Fruit fly (Drosophila melanogaster) whole organism, embryonic: Measurements from ENCODE around the gene CG43136.

Experiments
- B-H1 ChIP-seq: fragments of 200-800 bp; sonication (Bioruptor generic); IDR thresholded peaks from 3 replicates; pipeline ENCODE4 v1.3.6; 2022; ENCODE audit warnings: missing biosample characterization, missing genetic modification characterization
- CG10267 ChIP-seq: fragments of 200-800 bp; sonication (Bioruptor generic); optimal IDR thresholded peaks from 2 replicates; lab custom pipeline; 2018; ENCODE audit warnings: missing biosample characterization, mild to moderate bottlenecking, missing genetic modification characterization, moderate library complexity
- CG12071 ChIP-seq: fragments of 200-800 bp; sonication (Bioruptor generic); optimal IDR thresholded peaks from 3 replicates; lab custom pipeline; 2018; ENCODE audit warnings: missing biosample characterization, mild to moderate bottlenecking, missing genetic modification characterization
- CG12391 ChIP-seq: fragments of 200-800 bp; sonication (Bioruptor generic); optimal IDR thresholded peaks from 3 replicates; lab custom pipeline; 2018; ENCODE audit warnings: missing biosample characterization, mild to moderate bottlenecking, missing genetic modification characterization, moderate library complexity
- CG13424 ChIP-seq: fragments of 200-800 bp; sonication (Bioruptor generic); optimal IDR thresholded peaks from 2 replicates; lab custom pipeline; 2019; ENCODE audit warnings: missing biosample characterization, mild to moderate bottlenecking, missing genetic modification characterization, moderate library complexity
- CG1529 ChIP-seq: fragments of 200-800 bp; sonication (Bioruptor generic); optimal IDR thresholded peaks from 3 replicates; lab custom pipeline; 2018; ENCODE audit warnings: missing biosample characterization, missing genetic modification characterization
- CG15696 ChIP-seq: fragments of 200-800 bp; sonication (Bioruptor generic); optimal IDR thresholded peaks from 2 replicates; lab custom pipeline; 2019; ENCODE audit warnings: missing biosample characterization, mild to moderate bottlenecking, missing genetic modification characterization, moderate library complexity
- CG17912 ChIP-seq: fragments of 200-800 bp; sonication (Bioruptor generic); optimal IDR thresholded peaks from 2 replicates; lab custom pipeline; 2018; ENCODE audit warnings: missing biosample characterization, mild to moderate bottlenecking, missing genetic modification characterization
- CG18011 ChIP-seq: fragments of 200-800 bp; sonication (Bioruptor generic); optimal IDR thresholded peaks from 2 replicates; lab custom pipeline; 2017; ENCODE audit warnings: missing biosample characterization, missing genetic modification characterization, mild to moderate bottlenecking, moderate library complexity, missing genotype
- CG18476 ChIP-seq: fragments of 200-800 bp; sonication (Bioruptor generic); optimal IDR thresholded peaks from 2 replicates; lab custom pipeline; 2016; ENCODE audit warnings: missing biosample characterization, mild to moderate bottlenecking, missing genetic modification characterization
- CG2678 ChIP-seq: fragments of 200-800 bp; sonication (Bioruptor generic); optimal IDR thresholded peaks from 3 replicates; lab custom pipeline; 2019; ENCODE audit warnings: missing biosample characterization, mild to moderate bottlenecking, missing genetic modification characterization, moderate library complexity
- CG30020 ChIP-seq: fragments of 200-800 bp; optimal IDR thresholded peaks from 2 replicates; lab custom pipeline; 2019; ENCODE audit warnings: missing biosample characterization, mild to moderate bottlenecking, missing genetic modification characterization, moderate library complexity
- CG31365 ChIP-seq: fragments of 200-800 bp; sonication (Bioruptor generic); optimal IDR thresholded peaks from 2 replicates; lab custom pipeline; 2018; ENCODE audit warnings: missing biosample characterization, mild to moderate bottlenecking, missing genetic modification characterization
- CG33557 ChIP-seq: fragments of 200-800 bp; sonication (Bioruptor generic); optimal IDR thresholded peaks from 2 replicates; lab custom pipeline; 2019; ENCODE audit warnings: missing biosample characterization, mild to moderate bottlenecking, missing genetic modification characterization, moderate library complexity
- CG3407 ChIP-seq: fragments of 200-800 bp; sonication (Bioruptor generic); optimal IDR thresholded peaks from 2 replicates; lab custom pipeline; 2018; ENCODE audit warnings: missing biosample characterization, mild to moderate bottlenecking, missing genetic modification characterization
- CG8089 ChIP-seq: fragments of 200-800 bp; sonication (Bioruptor generic); optimal IDR thresholded peaks from 3 replicates; lab custom pipeline; 2016; ENCODE audit warnings: missing biosample characterization, missing genetic modification characterization
- CG8359 ChIP-seq: fragments of 200-800 bp; sonication (Bioruptor generic); optimal IDR thresholded peaks from 2 replicates; lab custom pipeline; 2017; ENCODE audit warnings: missing biosample characterization, mild to moderate bottlenecking, missing genetic modification characterization, borderline replicate concordance
- Chrac-16 ChIP-seq: fragments of 200-800 bp; sonication (Bioruptor generic); optimal IDR thresholded peaks from 3 replicates; lab custom pipeline; 2016; ENCODE audit warnings: missing biosample characterization, missing genetic modification characterization
- Dip3 ChIP-seq: fragments of 200-800 bp; sonication (Bioruptor generic); optimal IDR thresholded peaks from 3 replicates; lab custom pipeline; 2016; ENCODE audit warnings: missing biosample characterization, missing genetic modification characterization
- Gsc ChIP-seq: fragments of 200-800 bp; sonication (Bioruptor generic); IDR thresholded peaks from 2 replicates; pipeline ENCODE4 v1.3.6; 2022; ENCODE audit warnings: missing biosample characterization, missing genetic modification characterization
- H2.0 ChIP-seq: fragments of 200-800 bp; sonication (Bioruptor generic); IDR thresholded peaks from 2 replicates; pipeline ENCODE4 v1.3.6; 2022; ENCODE audit warnings: missing biosample characterization, missing genetic modification characterization
- HLH3B ChIP-seq: fragments of 200-800 bp; sonication (Bioruptor generic); IDR thresholded peaks from 2 replicates; pipeline ENCODE4 v1.3.6; 2022; ENCODE audit warnings: missing biosample characterization, missing genetic modification characterization
- Hand ChIP-seq: fragments of 200-800 bp; sonication (Bioruptor generic); optimal IDR thresholded peaks from 2 replicates; lab custom pipeline; 2017; ENCODE audit warnings: mild to moderate bottlenecking, missing biosample characterization, missing genetic modification reagents, missing genetic modification characterization
- Hr3 ChIP-seq: fragments of 200-800 bp; sonication (Bioruptor generic); optimal IDR thresholded peaks from 3 replicates; lab custom pipeline; 2016; ENCODE audit warnings: missing biosample characterization, missing genetic modification characterization
- Lim3 ChIP-seq: fragments of 200-800 bp; sonication (Bioruptor generic); IDR thresholded peaks from 2 replicates; pipeline ENCODE4 v1.3.6; 2022; ENCODE audit warnings: missing biosample characterization, missing genetic modification characterization
- Meics ChIP-seq: fragments of 200-800 bp; sonication (Bioruptor generic); optimal IDR thresholded peaks from 2 replicates; lab custom pipeline; 2017; ENCODE audit warnings: missing biosample characterization, mild to moderate bottlenecking, missing genetic modification characterization
- Usf ChIP-seq: fragments of 200-800 bp; sonication (Bioruptor generic); optimal IDR thresholded peaks from 2 replicates; lab custom pipeline; 2017; ENCODE audit warnings: missing genotype, missing biosample characterization, missing genetic modification characterization
- abd-A ChIP-seq: fragments of 200-800 bp; sonication (Bioruptor generic); optimal IDR thresholded peaks from 3 replicates; lab custom pipeline; 2019; ENCODE audit warnings: missing biosample characterization, mild to moderate bottlenecking, missing genetic modification characterization, moderate library complexity
- amos ChIP-seq: fragments of 200-800 bp; sonication (Bioruptor generic); IDR thresholded peaks from 2 replicates; pipeline ENCODE4 v1.3.6; 2022; ENCODE audit warnings: missing biosample characterization, missing genetic modification characterization; ENCODE audit not compliant: partially characterized antibody
- ara ChIP-seq: fragments of 200-800 bp; sonication (Bioruptor generic); IDR thresholded peaks from 2 replicates; pipeline ENCODE4 v1.3.6; 2022; ENCODE audit warnings: missing biosample characterization, missing genetic modification characterization
- bbx ChIP-seq: fragments of 200-800 bp; sonication (Bioruptor generic); IDR thresholded peaks from 2 replicates; pipeline ENCODE4 v1.3.6; 2022; ENCODE audit warnings: missing biosample characterization, missing genetic modification characterization; ENCODE audit not compliant: partially characterized antibody
- dati ChIP-seq: fragments of 200-800 bp; sonication (Bioruptor generic); IDR thresholded peaks from 2 replicates; pipeline ENCODE4 v1.3.6; 2022; ENCODE audit warnings: missing biosample characterization, missing genetic modification characterization
- dimm ChIP-seq: fragments of 200-800 bp; sonication (Bioruptor generic); IDR thresholded peaks from 2 replicates; pipeline ENCODE4 v1.3.6; 2022; ENCODE audit warnings: missing biosample characterization, missing genetic modification characterization
- disco-r ChIP-seq: fragments of 200-800 bp; sonication (Bioruptor generic); optimal IDR thresholded peaks from 2 replicates; lab custom pipeline; 2016; ENCODE audit warnings: missing biosample characterization, missing genetic modification characterization
- fd102C ChIP-seq: fragments of 200-800 bp; sonication (Bioruptor generic); optimal IDR thresholded peaks from 2 replicates; lab custom pipeline; 2018; ENCODE audit warnings: missing biosample characterization, mild to moderate bottlenecking, missing genetic modification characterization, moderate library complexity
- fd64A ChIP-seq: fragments of 200-800 bp; sonication (Bioruptor generic); optimal IDR thresholded peaks from 3 replicates; lab custom pipeline; 2018; ENCODE audit warnings: missing biosample characterization, mild to moderate bottlenecking, missing genetic modification characterization
- gcm ChIP-seq: fragments of 200-800 bp; sonication (Bioruptor generic); optimal IDR thresholded peaks from 2 replicates; lab custom pipeline; 2019; ENCODE audit warnings: missing biosample characterization, mild to moderate bottlenecking, missing genetic modification characterization, moderate library complexity
- gro ChIP-seq: fragments of 200-800 bp; sonication (Bioruptor generic); optimal IDR thresholded peaks from 2 replicates; lab custom pipeline; 2016; ENCODE audit warnings: missing biosample characterization, missing genetic modification characterization
- ind ChIP-seq: fragments of 200-800 bp; sonication (Bioruptor generic); optimal IDR thresholded peaks from 3 replicates; lab custom pipeline; 2016; ENCODE audit warnings: missing biosample characterization, missing genetic modification characterization
- jumu ChIP-seq: fragments of 200-800 bp; sonication (Bioruptor generic); optimal IDR thresholded peaks from 3 replicates; lab custom pipeline; 2016; ENCODE audit warnings: missing biosample characterization, missing genetic modification characterization
- onecut ChIP-seq: fragments of 200-800 bp; sonication (Bioruptor generic); IDR thresholded peaks from 2 replicates; pipeline ENCODE4 v1.3.6; 2022; ENCODE audit warnings: missing biosample characterization, missing genetic modification characterization
- peb ChIP-seq: fragments of 200-800 bp; sonication (Bioruptor generic); IDR thresholded peaks from 2 replicates; pipeline ENCODE4 v1.3.6; 2022; ENCODE audit warnings: missing biosample characterization, missing genetic modification characterization
- pho ChIP-seq: fragments of 200-800 bp; sonication (Bioruptor generic); optimal IDR thresholded peaks from 2 replicates; lab custom pipeline; 2016; ENCODE audit warnings: missing biosample characterization, missing genetic modification characterization
- pzg ChIP-seq: fragments of 200-800 bp; sonication (Bioruptor generic); optimal IDR thresholded peaks from 3 replicates; lab custom pipeline; 2018; ENCODE audit warnings: missing biosample characterization, mild to moderate bottlenecking, missing genetic modification characterization, moderate library complexity
- repo ChIP-seq: fragments of 200-800 bp; sonication (Bioruptor generic); optimal IDR thresholded peaks from 2 replicates; lab custom pipeline; 2016; ENCODE audit warnings: missing biosample characterization, missing genetic modification characterization
- row ChIP-seq: fragments of 200-800 bp; sonication (Bioruptor generic); IDR thresholded peaks from 3 replicates; pipeline ENCODE4 v1.3.6; 2022; ENCODE audit warnings: missing biosample characterization, missing genetic modification characterization
- stc ChIP-seq: fragments of 200-800 bp; sonication (Bioruptor generic); IDR thresholded peaks from 2 replicates; pipeline ENCODE4 v1.3.6; 2022; ENCODE audit warnings: missing biosample characterization, missing genetic modification characterization
- tll ChIP-seq, 2 experiments: fragments of 200-800 bp in 1 of 2; fragments of >200 bp in 1 of 2; sonication (Bioruptor generic) in 1 of 2; optimal IDR thresholded peaks; 2 replicates each; lab custom pipeline; 2017 to 2019; ENCODE audit warnings: missing biosample characterization in 2 of 2, missing genetic modification characterization in 2 of 2, mild to moderate bottlenecking in 1 of 2, moderate library complexity in 1 of 2
- wdn ChIP-seq: fragments of 200-800 bp; sonication (Bioruptor generic); IDR thresholded peaks from 2 replicates; pipeline ENCODE4 v1.3.6; 2022; ENCODE audit warnings: missing biosample characterization, missing genetic modification characterization

Gene CG43136

DNA sequence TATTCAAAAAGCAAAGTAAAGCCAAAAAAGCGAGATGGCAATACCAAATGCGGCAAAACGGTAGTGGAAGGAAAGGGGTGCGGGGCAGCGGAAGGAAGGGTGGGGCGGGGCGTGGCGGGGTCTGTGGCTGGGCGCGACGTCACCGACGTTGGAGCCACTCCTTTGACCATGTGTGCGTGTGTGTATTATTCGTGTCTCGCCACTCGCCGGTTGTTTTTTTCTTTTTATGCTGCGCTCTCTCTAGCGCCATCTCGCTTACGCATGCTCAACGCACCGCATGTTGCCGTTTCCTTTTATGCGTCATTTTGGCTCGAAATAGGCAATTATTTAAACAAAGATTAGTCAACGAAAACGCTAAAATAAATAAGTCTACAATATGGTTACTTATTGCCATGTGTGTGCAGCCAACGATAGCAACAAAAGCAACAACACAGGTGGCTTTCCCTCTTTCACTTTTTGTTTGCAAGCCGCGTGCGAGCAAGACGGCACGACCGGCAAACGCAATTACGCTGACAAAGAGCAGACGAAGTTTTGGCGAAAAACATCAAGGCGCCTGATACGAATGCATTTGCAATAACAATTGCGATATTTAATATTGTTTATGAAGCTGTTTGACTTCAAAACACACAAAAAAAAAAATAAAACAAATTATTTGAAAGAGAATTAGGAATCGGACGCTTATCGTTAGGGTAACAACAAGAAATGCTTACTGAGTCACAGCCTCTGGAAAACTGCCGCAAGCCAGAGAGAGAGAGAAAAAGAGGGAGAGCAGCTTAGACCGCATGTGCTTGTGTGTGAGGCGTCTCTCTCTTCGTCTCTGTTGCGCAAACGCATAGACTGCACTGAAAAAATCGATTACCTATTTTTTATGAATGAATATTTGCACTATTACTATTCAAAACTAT lies 45.9 kb downstream of the CG43136 start (continued):
- TF ChIP-seq CG30020 (tag; lab: Kevin White, UChicago) (no peak), CG18476 (GFP tag; lab: Kevin White, UChicago) (no peak), Dip3 (GFP tag; lab: Kevin White, UChicago) (no peak), abd-A (peak; percentile 61), B-H1 (GFP tag; lab: Robert Waterston, UW) (no peak), CG31365 (tag; lab: Kevin White, UChicago) (peak; percentile 20), dimm (no peak), Hand (GFP tag; lab: Kevin White, UChicago) (peak; percentile 21), Meics (no peak), CG33557 (GFP tag; lab: Kevin White, UChicago) (no peak), fd64A (GFP tag; lab: Kevin White, UChicago) (no peak), repo (GFP tag; lab: Kevin White, UChicago) (no peak), gcm (GFP tag; lab: Kevin White, UChicago) (no peak), ara (no peak), Chrac-16 (no peak), CG12391 (tag; lab: Kevin White, UChicago) (no peak), wdn (no peak), jumu (no peak), gro (GFP tag; lab: Kevin White, UChicago) (no peak), bbx (GFP tag; lab: Robert Waterston, UW) (no peak), amos (GFP tag; lab: Robert Waterston, UW) (no peak), Lim3 (GFP tag; lab: Robert Waterston, UW) (no peak), fd102C (GFP tag; lab: Kevin White, UChicago) (no peak), row (GFP tag; lab: Robert Waterston, UW) (peak; percentile 28; the same call in 2 of the 3 replicates), CG15696 (peak; percentile 22), CG10267 (no peak), CG1529 (GFP tag; lab: Kevin White, UChicago) (no peak), CG18011 (GFP tag; lab: Kevin White, UChicago) (no peak), CG2678 (peak; percentile 11), onecut (GFP tag; lab: Robert Waterston, UW) (no peak), CG17912 (GFP tag; lab: Kevin White, UChicago) (no peak), CG8089 (GFP tag; lab: Kevin White, UChicago) (no peak), pho (GFP tag; lab: Kevin White, UChicago) (no peak), CG13424 (tag; lab: Kevin White, UChicago) (peak; percentile 6), Usf (GFP tag; lab: Kevin White, UChicago) (no peak), ind (GFP tag; lab: Kevin White, UChicago) (no peak), HLH3B (GFP tag; lab: Robert Waterston, UW) (no peak), tll (GFP tag; optimal IDR thresholded peaks at IDR 0.05; lab: Kevin White, UChicago) (peak in 1 of 2 experiments; percentile 16), peb (no peak), H2.0 (GFP tag; lab: Robert Waterston, UW) (no peak), CG12071 (GFP tag; lab: Kevin White, UChicago) (no peak), dati (no peak), pzg (GFP tag; lab: Kevin White, UChicago) (no peak), stc (no peak), disco-r (GFP tag; lab: Kevin White, UChicago) (no peak), CG3407 (GFP tag; lab: Kevin White, UChicago) (peak; percentile 30), Gsc (no peak), Hr3 (GFP tag; lab: Kevin White, UChicago) (no peak), CG8359 (no peak)
